Worm (Caenorhabditis elegans): ENCODE measurements around the gene B0507.9.
A peak's percentile ranks its signal among the peaks of the same experiment; 100 is the strongest.

Gene B0507.9

DNA sequence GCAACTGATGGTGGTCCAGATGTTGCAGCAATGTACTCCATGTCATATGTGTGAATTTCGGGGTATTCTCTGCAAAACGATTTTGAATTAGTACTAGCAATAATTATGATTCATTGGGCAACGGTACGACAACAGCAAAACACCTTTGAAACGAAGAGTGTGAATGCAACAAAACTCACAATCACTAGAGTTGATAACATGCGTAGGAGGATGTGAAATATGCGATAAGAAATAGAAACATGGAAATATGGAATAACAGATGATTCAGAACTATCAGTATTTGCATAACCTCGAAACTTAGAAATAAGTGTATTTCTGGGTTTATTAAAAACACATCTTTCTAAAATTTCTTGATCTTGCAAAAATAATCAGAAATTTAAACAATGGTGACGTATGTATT lies 29.7 kb upstream of the B0507.9 start:
- TF ChIP-seq elt-2 (tag; optimal IDR thresholded peaks at IDR 0.05) (peak; percentile 53), fkh-2 (tag; optimal IDR thresholded peaks at IDR 0.05) (no peak), pqm-1 (tag; optimal IDR thresholded peaks at IDR 0.05) (peak; percentile 86)

ce11 chrV:8792814-8793213 lies 27.0 kb upstream of the B0507.9 start:
- TF ChIP-seq ceh-9 (tag; optimal IDR thresholded peaks at IDR 0.05) (no peak), pqm-1 (tag; optimal IDR thresholded peaks at IDR 0.05) (no peak), egl-5 (tag; optimal IDR thresholded peaks at IDR 0.05) (no peak), elt-2 (tag; optimal IDR thresholded peaks at IDR 0.05) (no peak)

ce11 chrV:8789345-8789744 lies 23.5 kb upstream of the B0507.9 start:
- TF ChIP-seq nhr-76 (tag; optimal IDR thresholded peaks at IDR 0.05), result no peak

DNA sequence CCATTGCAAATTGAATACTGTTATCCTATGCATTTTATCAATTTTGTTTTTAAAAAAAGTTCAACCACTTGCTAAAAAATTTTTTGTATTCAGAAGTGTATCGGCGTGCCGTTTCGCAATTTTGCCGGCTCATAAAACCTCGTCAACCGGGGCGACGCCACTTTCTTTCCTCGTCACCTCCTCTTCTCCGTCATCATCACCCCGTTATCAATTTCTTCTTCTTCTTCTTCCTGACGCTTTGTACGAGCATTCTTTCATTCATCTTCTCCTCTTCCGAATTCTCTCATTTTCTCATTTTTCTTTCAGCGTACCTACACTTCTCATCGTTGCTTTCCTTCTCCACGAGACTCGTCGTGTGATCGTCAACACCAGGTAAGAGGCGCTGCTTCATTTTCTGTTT lies 20.4 kb upstream of the B0507.9 start, which contains the start of gene sup-37:
TSS of gene sup-37 (plus strand) at position 301 of the 400 bp plus-strand sequence.
- TF ChIP-seq lsy-12 (tag; optimal IDR thresholded peaks at IDR 0.05) (no peak), R02D3.7 (tag; optimal IDR thresholded peaks at IDR 0.05) (no peak), aly-2 (tag; optimal IDR thresholded peaks at IDR 0.05) (no peak), daf-12 (tag; optimal IDR thresholded peaks at IDR 0.05) (no peak), pqm-1 (tag; optimal IDR thresholded peaks at IDR 0.05) (no peak), snpc-4 (tag; optimal IDR thresholded peaks at IDR 0.05) (no peak), mml-1 (tag; optimal IDR thresholded peaks at IDR 0.05) (no peak), tbx-2 (tag; optimal IDR thresholded peaks at IDR 0.05) (no peak), nhr-25 (tag; optimal IDR thresholded peaks at IDR 0.05) (no peak), lin-15B (tag; optimal IDR thresholded peaks at IDR 0.05) (no peak), nhr-28 (tag; optimal IDR thresholded peaks at IDR 0.05) (no peak)

DNA sequence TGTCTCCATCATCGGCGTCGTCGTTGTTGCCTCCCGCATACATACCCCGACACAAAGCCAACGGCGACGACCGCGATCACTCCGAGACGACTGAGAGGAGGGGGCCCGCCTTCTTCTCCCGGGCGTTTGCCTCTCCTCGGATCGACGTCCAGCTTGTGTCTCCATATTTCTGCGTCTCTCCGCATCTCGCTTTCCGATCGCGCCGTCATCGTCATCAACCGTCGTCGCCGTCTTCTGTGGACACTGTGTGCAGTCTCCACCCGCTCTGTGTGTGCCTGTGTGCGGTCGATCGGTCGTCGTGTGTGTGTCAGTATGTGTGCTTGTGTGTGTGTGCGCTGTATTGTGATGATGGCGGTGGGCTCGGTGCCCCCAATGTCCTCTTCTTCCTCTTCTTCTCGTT lies 19.7 kb upstream of the B0507.9 start:
- peak; percentile 51 for TF ChIP-seq hmg-11 (tag; optimal IDR thresholded peaks at IDR 0.05)
- peak; percentile 12 for TF ChIP-seq nfya-1 (tag; optimal IDR thresholded peaks at IDR 0.05; ENCODE audit: insufficient read depth)
- peak; percentile 31 for TF ChIP-seq pha-4 (tag; optimal IDR thresholded peaks at IDR 0.05)
- TF ChIP-seq lin-15B (tag; optimal IDR thresholded peaks at IDR 0.05), result peak; percentile 10
- TF ChIP-seq daf-12 (tag; optimal IDR thresholded peaks at IDR 0.05), result no peak
- peak; percentile 52 for TF ChIP-seq elt-2 (tag; optimal IDR thresholded peaks at IDR 0.05)
- TF ChIP-seq mdl-1 (tag; optimal IDR thresholded peaks at IDR 0.05), result no peak
- peak; percentile 34 for TF ChIP-seq lin-39 (tag; optimal IDR thresholded peaks at IDR 0.05)

DNA sequence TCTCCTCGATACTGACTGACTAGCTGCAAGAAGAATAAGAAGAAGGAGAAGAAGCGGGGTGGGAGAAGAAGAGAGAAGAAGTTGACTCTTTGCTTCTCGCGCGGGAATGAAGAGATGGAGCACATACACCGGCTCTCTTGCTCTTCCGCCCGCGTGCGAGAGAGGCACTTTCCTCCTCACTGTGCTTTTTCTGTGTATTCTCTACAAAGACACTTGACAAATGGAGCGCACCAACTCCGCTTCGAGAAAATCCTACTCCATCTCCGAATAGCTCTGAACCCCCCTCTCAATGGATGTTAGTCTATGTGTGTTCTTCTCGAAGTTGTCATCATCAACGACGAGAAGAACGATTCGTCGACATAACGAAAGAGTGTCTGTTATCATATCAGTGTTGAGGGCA lies 18.6 kb upstream of the B0507.9 start:
- TF ChIP-seq elt-3 (tag; optimal IDR thresholded peaks at IDR 0.05), result no peak
- peak; percentile 34 for TF ChIP-seq elt-2 (tag; optimal IDR thresholded peaks at IDR 0.05)
- TF ChIP-seq pha-4 (tag; optimal IDR thresholded peaks at IDR 0.05), result peak; percentile 46

DNA sequence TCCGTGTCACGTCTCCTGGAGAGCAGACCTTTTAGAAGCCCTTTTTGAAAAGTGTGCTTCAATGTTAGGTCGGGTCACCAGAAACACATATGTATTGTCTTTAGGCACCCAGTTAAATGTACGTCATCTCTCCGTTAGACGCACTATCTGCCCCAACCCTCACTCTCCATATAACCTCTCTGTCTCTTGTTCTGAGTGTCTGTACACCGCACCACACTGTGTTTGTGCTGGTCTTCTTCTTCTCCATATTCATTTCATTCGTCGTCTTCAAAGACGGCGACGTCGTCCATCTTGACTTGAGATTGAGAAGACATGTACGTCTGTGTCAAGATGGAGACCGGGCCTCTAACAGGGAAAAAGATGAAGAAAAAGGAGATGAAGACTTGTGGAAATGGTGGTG lies 16.3 kb upstream of the B0507.9 start:
- TF ChIP-seq skn-1 (tag; optimal IDR thresholded peaks at IDR 0.05) (no peak), pha-4 (tag; optimal IDR thresholded peaks at IDR 0.05) (peak; percentile 6)

DNA sequence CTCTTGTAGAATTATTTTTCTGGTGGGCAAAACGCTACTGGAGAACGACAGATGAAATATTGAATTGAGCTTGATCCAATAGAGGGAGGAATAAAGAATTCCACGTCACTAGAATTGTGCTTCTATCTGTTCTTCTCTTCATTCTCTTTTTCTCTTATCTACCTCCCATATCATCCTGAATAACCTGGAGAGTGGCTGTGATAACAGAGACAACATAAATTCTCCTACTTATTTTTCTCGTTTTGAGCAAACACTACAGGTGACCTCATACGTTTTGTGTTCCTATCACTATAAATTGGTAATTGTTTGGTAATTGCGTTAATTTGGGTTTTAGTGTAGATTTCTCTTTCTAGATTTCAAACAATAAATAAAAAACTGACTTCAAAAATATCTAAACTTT lies 15.3 kb upstream of the B0507.9 start:
- TF ChIP-seq nhr-28 (tag; optimal IDR thresholded peaks at IDR 0.05) (no peak), pqm-1 (tag; optimal IDR thresholded peaks at IDR 0.05) (peak; percentile 8), pha-4 (tag; optimal IDR thresholded peaks at IDR 0.05) (peak; percentile 4), skn-1 (tag; optimal IDR thresholded peaks at IDR 0.05) (no peak), elt-2 (tag; optimal IDR thresholded peaks at IDR 0.05) (peak; percentile 70), elt-3 (tag; optimal IDR thresholded peaks at IDR 0.05) (no peak)

DNA sequence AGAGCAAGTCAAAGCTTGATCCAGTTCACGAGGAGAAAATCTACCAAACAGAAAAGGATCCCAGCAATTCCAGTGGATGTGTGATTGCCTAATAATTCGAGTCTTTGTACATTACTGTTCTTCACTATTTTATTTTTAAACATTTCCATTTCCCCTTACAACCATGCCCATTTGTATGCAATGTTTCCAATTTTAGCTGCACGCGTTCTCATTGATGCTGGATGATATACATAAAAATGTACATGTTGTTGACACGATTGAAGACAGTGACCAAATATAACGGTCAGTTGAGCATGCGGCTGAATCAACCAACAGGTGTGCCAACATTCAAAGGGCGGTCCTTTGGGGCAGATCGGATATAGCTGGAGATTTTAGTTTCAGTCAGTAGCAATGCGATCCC lies 10.4 kb upstream of the B0507.9 start, which contains the start of gene B0507.1:
TSS of gene B0507.1 (plus strand) at position 301 of the 400 bp plus-strand sequence.
- TF ChIP-seq nhr-11 (tag; optimal IDR thresholded peaks at IDR 0.05) (no peak), nfya-1 (tag; optimal IDR thresholded peaks at IDR 0.05; ENCODE audit: insufficient read depth) (no peak), pqm-1 (tag; optimal IDR thresholded peaks at IDR 0.05) (no peak), mdl-1 (tag; optimal IDR thresholded peaks at IDR 0.05) (no peak), fkh-2 (tag; optimal IDR thresholded peaks at IDR 0.05) (no peak), hmg-11 (tag; optimal IDR thresholded peaks at IDR 0.05) (no peak), mml-1 (tag; optimal IDR thresholded peaks at IDR 0.05) (no peak), fos-1 (tag; optimal IDR thresholded peaks at IDR 0.05) (no peak)

Data from whole organism, L3 larva.